Fruit fly (Drosophila melanogaster) whole organism, embryonic: ENCODE results near the gene BORCS6.

Experiments used
- ATbp ChIP-seq: fragments of 200-800 bp; sonication (Bioruptor generic); optimal IDR thresholded peaks from 2 replicates; lab custom pipeline; 2017; ENCODE audit warnings: missing biosample characterization, mild to moderate bottlenecking, missing genetic modification characterization, missing genetic modification reagents
- Abd-B ChIP-seq: fragments of 200-800 bp; sonication (Bioruptor generic); optimal IDR thresholded peaks from 2 replicates; lab custom pipeline; 2018; ENCODE audit warnings: missing biosample characterization, mild to moderate bottlenecking, missing genetic modification characterization, moderate library complexity
- Asciz ChIP-seq: fragments of 200-800 bp; sonication (Bioruptor generic); optimal IDR thresholded peaks from 2 replicates; lab custom pipeline; 2017; ENCODE audit warnings: missing biosample characterization, mild to moderate bottlenecking, missing genetic modification characterization, missing genetic modification reagents
- CG12391 ChIP-seq: fragments of 200-800 bp; sonication (Bioruptor generic); optimal IDR thresholded peaks from 3 replicates; lab custom pipeline; 2018; ENCODE audit warnings: missing biosample characterization, mild to moderate bottlenecking, missing genetic modification characterization, moderate library complexity
- CG14050 ChIP-seq: fragments of 200-800 bp; sonication (Bioruptor generic); IDR thresholded peaks from 3 replicates; pipeline ENCODE4 v1.3.6; 2022; ENCODE audit warnings: missing biosample characterization, missing genetic modification characterization
- CG15479 ChIP-seq: fragments of 200-800 bp; sonication (Bioruptor generic); optimal IDR thresholded peaks from 3 replicates; lab custom pipeline; 2019; ENCODE audit warnings: missing biosample characterization, mild to moderate bottlenecking, missing genetic modification characterization, moderate library complexity
- CG15696 ChIP-seq: fragments of 200-800 bp; sonication (Bioruptor generic); optimal IDR thresholded peaks from 2 replicates; lab custom pipeline; 2019; ENCODE audit warnings: missing biosample characterization, mild to moderate bottlenecking, missing genetic modification characterization, moderate library complexity
- CG1647 ChIP-seq: fragments of 200-800 bp; sonication (Bioruptor generic); optimal IDR thresholded peaks from 3 replicates; lab custom pipeline; 2016; ENCODE audit warnings: missing biosample characterization, missing genetic modification characterization
- CG17568 ChIP-seq: fragments of 200-800 bp; sonication (Bioruptor generic); optimal IDR thresholded peaks from 2 replicates; lab custom pipeline; 2018; ENCODE audit warnings: missing biosample characterization, mild to moderate bottlenecking, missing genetic modification characterization, moderate library complexity
- CG17802 ChIP-seq: fragments of 200-800 bp; sonication (Bioruptor generic); optimal IDR thresholded peaks from 2 replicates; lab custom pipeline; 2018; ENCODE audit warnings: missing biosample characterization, mild to moderate bottlenecking, missing genetic modification characterization, moderate library complexity
- CG17912 ChIP-seq: fragments of 200-800 bp; sonication (Bioruptor generic); optimal IDR thresholded peaks from 2 replicates; lab custom pipeline; 2018; ENCODE audit warnings: missing biosample characterization, mild to moderate bottlenecking, missing genetic modification characterization
- CG18619 ChIP-seq: fragments of 200-800 bp; sonication (Bioruptor generic); optimal IDR thresholded peaks from 3 replicates; lab custom pipeline; 2017; ENCODE audit warnings: missing biosample characterization, mild to moderate bottlenecking, missing genetic modification characterization
- CG18764 ChIP-seq: fragments of 200-800 bp; sonication (Bioruptor generic); optimal IDR thresholded peaks from 3 replicates; lab custom pipeline; 2016; ENCODE audit warnings: missing biosample characterization, missing genetic modification characterization
- CG2116 ChIP-seq: fragments of 200-800 bp; sonication (Bioruptor generic); optimal IDR thresholded peaks from 3 replicates; lab custom pipeline; 2018; ENCODE audit warnings: missing biosample characterization, mild to moderate bottlenecking, missing genetic modification characterization
- CG2120 ChIP-seq: fragments of 200-800 bp; sonication (Bioruptor generic); optimal IDR thresholded peaks from 3 replicates; lab custom pipeline; 2016; ENCODE audit warnings: missing biosample characterization, missing genetic modification characterization
- CG2199 ChIP-seq: fragments of 200-800 bp; sonication (Bioruptor generic); IDR thresholded peaks from 3 replicates; pipeline ENCODE4 v1.3.6; 2022; ENCODE audit warnings: missing biosample characterization, missing genetic modification characterization
- CG32532 ChIP-seq: fragments of 200-800 bp; sonication (Bioruptor generic); IDR thresholded peaks from 2 replicates; pipeline ENCODE4 v1.3.6; 2022; ENCODE audit warnings: missing biosample characterization, missing genetic modification characterization
- CG3281 ChIP-seq: fragments of 200-800 bp; sonication (Bioruptor generic); optimal IDR thresholded peaks from 3 replicates; lab custom pipeline; 2017; ENCODE audit warnings: missing biosample characterization, mild to moderate bottlenecking, missing genetic modification characterization
- CG33557 ChIP-seq: fragments of 200-800 bp; sonication (Bioruptor generic); optimal IDR thresholded peaks from 2 replicates; lab custom pipeline; 2019; ENCODE audit warnings: missing biosample characterization, mild to moderate bottlenecking, missing genetic modification characterization, moderate library complexity
- CG4424 ChIP-seq: fragments of 200-800 bp; sonication (Bioruptor generic); optimal IDR thresholded peaks from 3 replicates; lab custom pipeline; 2016; ENCODE audit warnings: missing biosample characterization, missing genetic modification characterization
- CG6654 ChIP-seq: fragments of 200-800 bp; sonication (Bioruptor generic); optimal IDR thresholded peaks from 2 replicates; lab custom pipeline; 2017; ENCODE audit warnings: missing biosample characterization, mild to moderate bottlenecking, missing genetic modification characterization
- CG9932 ChIP-seq: fragments of 200-800 bp; sonication (Bioruptor generic); IDR thresholded peaks from 2 replicates; pipeline ENCODE4 v1.3.6; 2022; ENCODE audit warnings: missing biosample characterization, missing genetic modification characterization
- CrebB ChIP-seq: fragments of 200-800 bp; sonication (Bioruptor generic); optimal IDR thresholded peaks from 3 replicates; lab custom pipeline; 2018; ENCODE audit warnings: missing biosample characterization, mild to moderate bottlenecking, missing genetic modification characterization
- Dp ChIP-seq: fragments of 200-800 bp; sonication (Bioruptor generic); optimal IDR thresholded peaks from 2 replicates; lab custom pipeline; 2018; ENCODE audit warnings: missing biosample characterization, mild to moderate bottlenecking, missing genetic modification characterization, moderate library complexity
- Ets65A ChIP-seq: fragments of 200-800 bp; sonication (Bioruptor generic); peaks from one replicate; lab custom pipeline; 2016; ENCODE audit warnings: missing biosample characterization, missing genetic modification characterization
- HmgZ ChIP-seq: fragments of 200-800 bp; sonication (Bioruptor generic); optimal IDR thresholded peaks from 2 replicates; lab custom pipeline; 2018; ENCODE audit warnings: missing biosample characterization, mild to moderate bottlenecking, missing genetic modification characterization
- Hr51 ChIP-seq, 2 experiments: fragments of 200-800 bp; sonication (Bioruptor generic); optimal IDR thresholded peaks; 2 replicates in 1 of 2; 3 replicates in 1 of 2; lab custom pipeline; 2016 to 2018; ENCODE audit warnings: missing biosample characterization in 2 of 2, missing genetic modification characterization in 2 of 2, mild to moderate bottlenecking in 1 of 2, moderate library complexity in 1 of 2
- Lhr ChIP-seq: fragments of 200-800 bp; sonication (Bioruptor generic); optimal IDR thresholded peaks from 3 replicates; lab custom pipeline; 2017; ENCODE audit warnings: mild to moderate bottlenecking, missing biosample characterization, missing genetic modification reagents, missing genetic modification characterization
- MTF-1 ChIP-seq: fragments of 200-800 bp; sonication (Bioruptor generic); optimal IDR thresholded peaks from 2 replicates; lab custom pipeline; 2018; ENCODE audit warnings: missing biosample characterization, mild to moderate bottlenecking, missing genetic modification characterization, borderline replicate concordance
- NC2α ChIP-seq: fragments of 200-800 bp; sonication (Bioruptor generic); optimal IDR thresholded peaks from 2 replicates; lab custom pipeline; 2016; ENCODE audit warnings: missing biosample characterization, missing genetic modification characterization
- Sin3A ChIP-seq: fragments of >200 bp; optimal IDR thresholded peaks from 2 replicates; lab custom pipeline; 2018
- Six4 ChIP-seq: fragments of 200-800 bp; sonication (Bioruptor generic); optimal IDR thresholded peaks from 2 replicates; lab custom pipeline; 2016; ENCODE audit warnings: missing biosample characterization, missing genetic modification characterization
- TFAM ChIP-seq: fragments of 200-800 bp; sonication (Bioruptor generic); optimal IDR thresholded peaks from 2 replicates; lab custom pipeline; 2017; ENCODE audit warnings: missing biosample characterization, missing genetic modification characterization, inconsistent platforms
- bigmax ChIP-seq: fragments of 200-800 bp; sonication (Bioruptor generic); optimal IDR thresholded peaks from 2 replicates; lab custom pipeline; 2018; ENCODE audit warnings: missing biosample characterization, mild to moderate bottlenecking, missing genetic modification characterization
- cg ChIP-seq: fragments of 200-800 bp; sonication (Bioruptor generic); optimal IDR thresholded peaks from 3 replicates; lab custom pipeline; 2019; ENCODE audit warnings: missing biosample characterization, mild to moderate bottlenecking, missing genetic modification characterization, moderate library complexity
- chif ChIP-seq, 2 experiments: fragments of 200-800 bp; sonication (Bioruptor generic); optimal IDR thresholded peaks; 3 replicates each; lab custom pipeline; 2016; ENCODE audit warnings: missing biosample characterization in 2 of 2, missing genetic modification characterization in 2 of 2
- corto ChIP-seq: fragments of 200-800 bp; sonication (Bioruptor generic); optimal IDR thresholded peaks from 2 replicates; lab custom pipeline; 2016; ENCODE audit warnings: missing biosample characterization, mild to moderate bottlenecking, missing genetic modification characterization, moderate library complexity
- dan ChIP-seq: fragments of 200-800 bp; sonication (Bioruptor generic); IDR thresholded peaks from 2 replicates; pipeline ENCODE4 v1.3.6; 2022; ENCODE audit warnings: missing biosample characterization, missing genetic modification characterization
- exex ChIP-seq: fragments of 200-800 bp; sonication (Bioruptor generic); optimal IDR thresholded peaks from 4 replicates; lab custom pipeline; 2018; ENCODE audit warnings: missing biosample characterization, mild to moderate bottlenecking, missing genetic modification characterization, moderate library complexity
- h ChIP-seq: fragments of >200 bp; optimal IDR thresholded peaks from 2 replicates; lab custom pipeline; 2017
- lola ChIP-seq, 3 experiments: fragments of >200 bp in 2 of 3; fragments of 200-800 bp in 1 of 3; sonication (Bioruptor generic) in 1 of 3; optimal IDR thresholded peaks; 2 replicates each; lab custom pipeline; 2017 to 2019; ENCODE audit warnings: missing biosample characterization in 3 of 3, missing genetic modification characterization in 3 of 3, mild to moderate bottlenecking in 1 of 3, moderate library complexity in 1 of 3
- nmo ChIP-seq: fragments of 200-800 bp; sonication (Bioruptor generic); optimal IDR thresholded peaks from 2 replicates; lab custom pipeline; 2018; ENCODE audit warnings: missing biosample characterization, mild to moderate bottlenecking, missing genetic modification characterization, moderate library complexity
- p53 ChIP-seq: fragments of 200-800 bp; sonication (Bioruptor generic); optimal IDR thresholded peaks from 2 replicates; lab custom pipeline; 2016; ENCODE audit warnings: missing biosample characterization, missing genetic modification characterization
- psq ChIP-seq: fragments of 200-800 bp; sonication (Bioruptor generic); optimal IDR thresholded peaks from 2 replicates; lab custom pipeline; 2017; ENCODE audit warnings: missing biosample characterization, missing genetic modification characterization
- scrt ChIP-seq: fragments of 200-800 bp; sonication (Bioruptor generic); optimal IDR thresholded peaks from 2 replicates; lab custom pipeline; 2018; ENCODE audit warnings: missing biosample characterization, mild to moderate bottlenecking, missing genetic modification characterization, moderate library complexity
- tin ChIP-seq: fragments of 200-800 bp; sonication (Bioruptor generic); optimal IDR thresholded peaks from 3 replicates; lab custom pipeline; 2016; ENCODE audit warnings: missing biosample characterization, missing genetic modification characterization
- trem ChIP-seq: fragments of 200-800 bp; optimal IDR thresholded peaks from 3 replicates; lab custom pipeline; 2019; ENCODE audit warnings: missing biosample characterization, mild to moderate bottlenecking, missing genetic modification characterization, moderate library complexity
- twi ChIP-seq: fragments of 200-800 bp; optimal IDR thresholded peaks from 2 replicates; lab custom pipeline; 2019; ENCODE audit warnings: missing biosample characterization, mild to moderate bottlenecking, missing genetic modification characterization, moderate library complexity
- wek ChIP-seq: fragments of 200-800 bp; sonication (Bioruptor generic); optimal IDR thresholded peaks from 3 replicates; lab custom pipeline; 2018; ENCODE audit warnings: missing biosample characterization, mild to moderate bottlenecking, missing genetic modification characterization, moderate library complexity
- zf30C ChIP-seq: fragments of 200-800 bp; sonication (Bioruptor generic); optimal IDR thresholded peaks from 3 replicates; lab custom pipeline; 2018; ENCODE audit warnings: missing biosample characterization, mild to moderate bottlenecking, missing genetic modification characterization

Gene BORCS6

dm6 chr3L:516948-517599, 23.6 kb upstream of the BORCS6 start (continued):
- no peak for TF ChIP-seq CrebB (tag; lab: Kevin White, UChicago)
- TF ChIP-seq dan (GFP tag; lab: Robert Waterston, UW) = no peak
- TF ChIP-seq CG2120 = no peak
- no peak for TF ChIP-seq CG6654 (GFP tag; lab: Kevin White, UChicago)
- no peak for TF ChIP-seq CG32532
- TF ChIP-seq twi (tag; lab: Kevin White, UChicago) = no peak
- TF ChIP-seq corto = no peak
- TF ChIP-seq bigmax (GFP tag; lab: Kevin White, UChicago) = no peak
- TF ChIP-seq exex (tag; lab: Kevin White, UChicago) = no peak
- peak; percentile 21 for TF ChIP-seq Ets65A (GFP tag; lab: Kevin White, UChicago)
- no peak for TF ChIP-seq CG14050 (GFP tag; lab: Robert Waterston, UW)
- TF ChIP-seq CG12391 = no peak
- no peak for TF ChIP-seq CG9932 (GFP tag; lab: Robert Waterston, UW)
- TF ChIP-seq CG18619 = no peak
- TF ChIP-seq Asciz = peak; percentile 64
- TF ChIP-seq psq = no peak
- no peak for TF ChIP-seq TFAM
- TF ChIP-seq CG17568 = no peak
- TF ChIP-seq CG17802 (tag; lab: Kevin White, UChicago) = peak; percentile 19
- peak in 1 of 3 experiments; percentile 3 for TF ChIP-seq lola (GFP tag; optimal IDR thresholded peaks at IDR 0.05; lab: Kevin White, UChicago)
- no peak for TF ChIP-seq CG33557 (GFP tag; lab: Kevin White, UChicago)
- no peak for TF ChIP-seq h
- no peak for TF ChIP-seq CG3281 (GFP tag; lab: Kevin White, UChicago)
- TF ChIP-seq Abd-B (GFP tag; lab: Kevin White, UChicago) = no peak
- no peak for TF ChIP-seq CG17912 (GFP tag; lab: Kevin White, UChicago)
- TF ChIP-seq Hr51 (GFP tag; optimal IDR thresholded peaks at IDR 0.05; lab: Kevin White, UChicago) = peak in 1 of 2 experiments; percentile 23
- peak; percentile 28 for TF ChIP-seq trem
- peak; percentile 72 for TF ChIP-seq ATbp (GFP tag; lab: Kevin White, UChicago)
- no peak for TF ChIP-seq cg (GFP tag; lab: Kevin White, UChicago)
- no peak for TF ChIP-seq CG15479 (GFP tag; lab: Kevin White, UChicago)
- no peak for TF ChIP-seq Dp (GFP tag; lab: Kevin White, UChicago)
- peak; percentile 16 for TF ChIP-seq tin
- TF ChIP-seq MTF-1 (GFP tag; lab: Kevin White, UChicago) = no peak
- no peak for TF ChIP-seq CG2116 (GFP tag; lab: Kevin White, UChicago)
- TF ChIP-seq zf30C (GFP tag; lab: Kevin White, UChicago) = no peak
- no peak for TF ChIP-seq chif (GFP tag; optimal IDR thresholded peaks at IDR 0.05; lab: Kevin White, UChicago)
- TF ChIP-seq wek (GFP tag; lab: Kevin White, UChicago) = no peak
- no peak for TF ChIP-seq CG18764 (GFP tag; lab: Kevin White, UChicago)
- no peak for TF ChIP-seq Six4 (GFP tag; lab: Kevin White, UChicago)
- TF ChIP-seq CG15696 (tag; lab: Kevin White, UChicago) = no peak
- peak; percentile 51 for TF ChIP-seq nmo
- no peak for TF ChIP-seq p53 (GFP tag; lab: Kevin White, UChicago)
- TF ChIP-seq HmgZ (tag; lab: Kevin White, UChicago) = no peak
- TF ChIP-seq CG4424 (GFP tag; lab: Kevin White, UChicago) = peak; percentile 25
- no peak for TF ChIP-seq CG1647
- no peak for TF ChIP-seq Sin3A
- peak; percentile 93 for TF ChIP-seq CG2199
- TF ChIP-seq NC2α (GFP tag; lab: Kevin White, UChicago) = no peak
- TF ChIP-seq scrt (GFP tag; lab: Kevin White, UChicago) = no peak
- TF ChIP-seq Lhr (GFP tag; lab: Kevin White, UChicago) = no peak
